Worm (Caenorhabditis elegans): ENCODE measurements around the gene C25E10.7.
A peak's percentile ranks its signal among the peaks of the same experiment; 100 is the strongest.

ce11 chrV:9081410-9081809, 30.4 kb upstream of the C25E10.7 start:
- TF ChIP-seq mxl-1 (tag; optimal IDR thresholded peaks at IDR 0.05) (no peak), ceh-40 (GFP tag; IDR thresholded peaks at IDR 0.05) (no peak), ceh-91 (GFP tag; IDR thresholded peaks at IDR 0.05) (no peak), cebp-1 (GFP tag; IDR thresholded peaks at IDR 0.05) (no peak), cebp-1 (tag; optimal IDR thresholded peaks at IDR 0.05) (peak; percentile 13), egrh-3 (GFP tag; IDR thresholded peaks at IDR 0.05) (no peak), F23B12.7 (tag; optimal IDR thresholded peaks at IDR 0.05; ENCODE audit: insufficient read depth) (no peak), Y56A3A.18 (GFP tag; IDR thresholded peaks at IDR 0.05) (no peak), unc-62 (GFP tag; optimal IDR thresholded peaks at IDR 0.05) (no peak), nfya-1 (tag; optimal IDR thresholded peaks at IDR 0.05; ENCODE audit: borderline replicate concordance, insufficient read depth) (no peak), ama-1 (optimal IDR thresholded peaks at IDR 0.05) (no peak), ama-1 (GFP tag; optimal IDR thresholded peaks at IDR 0.05) (no peak), attf-6 (GFP tag; IDR thresholded peaks at IDR 0.05) (no peak)
